Fruit fly (Drosophila melanogaster): ENCODE data around the gene Nepl14.

dm6 chr3R:22718937-22719606 lies 44.4 kb downstream of the Nepl14 start:
- no peak for TF ChIP-seq Crg-1 (GFP tag; optimal IDR thresholded peaks at IDR 0.05)
- TF ChIP-seq kay (GFP tag; ENCODE audit: borderline replicate concordance), result no peak
